Worm (Caenorhabditis elegans): Measurements from ENCODE around the gene prdx-3.

DNA sequence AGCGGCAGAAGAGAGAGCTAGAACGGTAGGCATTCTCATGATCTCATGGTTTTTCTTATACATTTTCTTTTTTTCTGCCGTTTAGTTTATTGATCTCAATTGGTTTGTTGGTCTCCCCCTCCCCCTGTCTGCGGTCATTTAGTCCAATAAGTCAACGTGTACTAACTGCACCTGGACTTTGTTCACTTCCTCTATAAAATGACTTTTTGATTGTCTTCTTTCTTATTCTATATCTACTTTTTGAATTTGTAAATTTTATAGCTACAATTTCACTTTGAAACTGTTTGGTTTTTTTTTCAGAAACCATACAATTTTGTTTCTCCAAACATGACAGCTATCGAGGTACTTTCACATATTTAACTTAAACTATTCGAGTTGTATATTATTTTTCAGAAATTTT is 39.6 kb upstream of the prdx-3 start, which contains the start of gene ckb-2:
- no peak for TF ChIP-seq mml-1 (tag; optimal IDR thresholded peaks at IDR 0.05)
- no peak for TF ChIP-seq unc-62 (GFP tag; optimal IDR thresholded peaks at IDR 0.05)
- TF ChIP-seq ceh-28 (tag; optimal IDR thresholded peaks at IDR 0.05) = no peak
- no peak for TF ChIP-seq nhr-237 (tag; optimal IDR thresholded peaks at IDR 0.05)

Measured in whole organism, L3 larva.